Fruit fly (Drosophila melanogaster): ENCODE data around the gene FoxK.

FoxK gene

DNA sequence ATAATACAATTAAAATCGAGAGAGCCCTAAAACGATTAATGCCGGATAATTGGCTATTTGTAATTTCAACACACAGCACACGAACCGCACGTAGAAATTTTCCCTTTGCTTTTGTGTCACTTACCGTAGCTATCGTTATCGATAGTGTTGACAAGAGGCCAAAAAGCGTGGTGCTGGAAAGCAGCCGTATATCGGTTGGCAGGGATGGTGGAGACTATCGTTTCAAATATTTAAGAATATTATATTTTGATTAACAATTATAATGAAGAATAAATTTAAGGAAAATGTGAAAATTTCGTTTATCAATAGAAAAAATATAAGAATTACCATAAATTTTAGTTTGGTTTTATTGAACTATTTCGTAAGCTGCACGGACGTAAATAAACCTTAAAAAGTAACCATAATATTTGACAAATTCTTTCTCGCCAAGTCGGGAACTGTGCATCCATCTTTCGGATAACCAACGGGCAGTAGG is 27.5 kb downstream of the FoxK start, which contains the start of gene JIL-1 (continued):
- TF ChIP-seq Ssrp (tag; optimal IDR thresholded peaks at IDR 0.05) (peak; percentile 38), ap (GFP tag; IDR thresholded peaks at IDR 0.05) (no peak), grau (tag; optimal IDR thresholded peaks at IDR 0.05) (peak; percentile 66), sqz (GFP tag; optimal IDR thresholded peaks at IDR 0.05) (peak; percentile 13), dmrt99B (tag; optimal IDR thresholded peaks at IDR 0.05) (peak; percentile 16), Xrp1 (GFP tag; IDR thresholded peaks at IDR 0.05) (peak; percentile 76), CG1529 (GFP tag; optimal IDR thresholded peaks at IDR 0.05) (peak; percentile 11), wek (GFP tag; optimal IDR thresholded peaks at IDR 0.05) (no peak), cwo (GFP tag; optimal IDR thresholded peaks at IDR 0.05) (peak; percentile 17), CG8765 (GFP tag; IDR thresholded peaks at IDR 0.05) (no peak), zfh2 (GFP tag; optimal IDR thresholded peaks at IDR 0.05) (peak; percentile 71), CG13296 (GFP tag; optimal IDR thresholded peaks at IDR 0.05) (peak; percentile 47), Aef1 (GFP tag; IDR thresholded peaks at IDR 0.05) (peak; percentile 47), CHES-1-like (GFP tag; optimal IDR thresholded peaks at IDR 0.05) (no peak), Blimp-1 (GFP tag; optimal IDR thresholded peaks at IDR 0.05) (peak; percentile 39), Dek (tag; optimal IDR thresholded peaks at IDR 0.05) (peak; percentile 65), GATAe (GFP tag; conservative IDR thresholded peaks at IDR 0.05) (no peak), gsb-n (tag; optimal IDR thresholded peaks at IDR 0.05) (peak; percentile 32), Doc2 (GFP tag; IDR thresholded peaks at IDR 0.05) (no peak), sima (GFP tag; optimal IDR thresholded peaks at IDR 0.05) (no peak), Sin3A (optimal IDR thresholded peaks at IDR 0.05) (peak; percentile 47), bigmax (GFP tag; optimal IDR thresholded peaks at IDR 0.05) (no peak), cas (GFP tag; IDR thresholded peaks at IDR 0.05) (peak; percentile 57), CG16813 (GFP tag; IDR thresholded peaks at IDR 0.05; ENCODE audit: partially characterized antibody) (peak; percentile 89), CG7987 (GFP tag; optimal IDR thresholded peaks at IDR 0.05) (peak; percentile 2), CG3407 (GFP tag; optimal IDR thresholded peaks at IDR 0.05) (peak; percentile 46), dmrt11E (tag; optimal IDR thresholded peaks at IDR 0.05) (peak; percentile 36), NK7.1 (GFP tag; optimal IDR thresholded peaks at IDR 0.05) (no peak), CG10543 (GFP tag; optimal IDR thresholded peaks at IDR 0.05) (peak; percentile 60), grn (GFP tag; optimal IDR thresholded peaks at IDR 0.05) (no peak), nerfin-1 (tag; optimal IDR thresholded peaks at IDR 0.05) (peak; percentile 30), CG4617 (GFP tag; optimal IDR thresholded peaks at IDR 0.05; ENCODE audit: borderline replicate concordance) (peak; percentile 9), psq (GFP tag; optimal IDR thresholded peaks at IDR 0.05) (peak; percentile 88), ase (GFP tag; IDR thresholded peaks at IDR 0.05) (peak; percentile 76), CG7556 (GFP tag; optimal IDR thresholded peaks at IDR 0.05) (peak; percentile 27), salm (tag; optimal IDR thresholded peaks at IDR 0.05) (no peak), stc (GFP tag; IDR thresholded peaks at IDR 0.05) (peak; percentile 39; the same call in 1 of the 2 replicates), CG9727 (GFP tag; optimal IDR thresholded peaks at IDR 0.05) (peak; percentile 28), br (optimal IDR thresholded peaks at IDR 0.05) (no peak), lbe (GFP tag; optimal IDR thresholded peaks at IDR 0.05) (peak; percentile 51), CG14014 (GFP tag; IDR thresholded peaks at IDR 0.05) (peak; percentile 62), CG1233 (GFP tag; optimal IDR thresholded peaks at IDR 0.05) (peak; percentile 56), YL-1 (GFP tag; optimal IDR thresholded peaks at IDR 0.05) (no peak), Meics (GFP tag; optimal IDR thresholded peaks at IDR 0.05) (peak; percentile 69), Tbp (GFP tag; optimal IDR thresholded peaks at IDR 0.05) (no peak), Vsx1 (GFP tag; optimal IDR thresholded peaks at IDR 0.05) (peak; percentile 19), CG1792 (GFP tag; optimal IDR thresholded peaks at IDR 0.05) (peak; percentile 4), CG9609 (GFP tag; optimal IDR thresholded peaks at IDR 0.05) (peak; percentile 3), CG12104 (GFP tag; optimal IDR thresholded peaks at IDR 0.05) (no peak), HmgZ (tag; optimal IDR thresholded peaks at IDR 0.05) (peak; percentile 49), CG32767 (GFP tag; IDR thresholded peaks at IDR 0.05) (0 out of 2 replicates have a peak, but pooled peaks have one; percentile 29), her (GFP tag; optimal IDR thresholded peaks at IDR 0.05) (no peak)
